Worm (Caenorhabditis elegans) whole organism, young adult: ENCODE results near the gene W04G3.10.
A peak's percentile ranks its signal among the peaks of the same experiment; 100 is the strongest.

Experiments
- B0035.1 ChIP-seq: sonication (generic microtip); optimal IDR thresholded peaks from 2 replicates; lab custom pipeline; 2016; ENCODE audit warnings: missing genetic modification characterization, mild to moderate bottlenecking, missing compliant biosample characterization, missing genotype, missing genetic modification reagents
- B0336.3 ChIP-seq: fragments of 200-800 bp; sonication (Bioruptor generic); IDR thresholded peaks from 2 replicates; pipeline ENCODE4 v1.3.6; 2022; ENCODE audit warnings: missing genetic modification characterization, missing compliant biosample characterization
- C17E4.6 ChIP-seq: fragments of 200-800 bp; sonication (Bioruptor generic); IDR thresholded peaks from 2 replicates; pipeline ENCODE4 v1.3.6; 2022; ENCODE audit warnings: missing genetic modification reagents, missing genetic modification characterization, missing compliant biosample characterization
- Y56A3A.18 ChIP-seq: fragments of 200-800 bp; sonication (Bioruptor generic); IDR thresholded peaks from 2 replicates; pipeline ENCODE4 v1.3.6; 2022; ENCODE audit warnings: missing genetic modification reagents, missing genetic modification characterization, missing compliant biosample characterization
- Y67H2A.10 ChIP-seq: fragments of 200-800 bp; sonication (Bioruptor generic); conservative IDR thresholded peaks from 2 replicates; pipeline ENCODE4 v1.3.6; 2022; ENCODE audit warnings: missing genetic modification reagents, missing genetic modification characterization, missing compliant biosample characterization
- Y79H2A.3 ChIP-seq: fragments of 200-800 bp; sonication (Bioruptor generic); conservative IDR thresholded peaks from 2 replicates; pipeline ENCODE4 v1.3.6; 2022; ENCODE audit warnings: missing genetic modification reagents, missing genetic modification characterization, missing compliant biosample characterization
- ZK185.1 ChIP-seq: sonication (generic microtip); optimal IDR thresholded peaks from 2 replicates; lab custom pipeline; 2016; ENCODE audit warnings: mild to moderate bottlenecking, missing genetic modification characterization, missing compliant biosample characterization; ENCODE audit not compliant: poor library complexity, severe bottlenecking
- ama-1 ChIP-seq, 3 experiments: fragments of 150-350 bp in 1 of 3; sonication (generic microtip) in 2 of 3; optimal IDR thresholded peaks; 2 replicates each; lab custom pipeline; 2014 to 2018; ENCODE audit warnings: missing biosample characterization in 2 of 3, missing genetic modification characterization in 2 of 3, missing genetic modification reagents in 2 of 3
- aptf-2 ChIP-seq: fragments of 200-800 bp; sonication (Bioruptor generic); conservative IDR thresholded peaks from 2 replicates; pipeline ENCODE4 v1.3.6; 2022; ENCODE audit warnings: missing genetic modification reagents, missing genetic modification characterization, missing compliant biosample characterization
- atf-7 ChIP-seq: sonication (generic microtip); optimal IDR thresholded peaks from 2 replicates; lab custom pipeline; 2017; ENCODE audit warnings: mild to moderate bottlenecking, missing genetic modification characterization, missing compliant biosample characterization
- attf-3 ChIP-seq: fragments of 200-800 bp; sonication (Bioruptor generic); conservative IDR thresholded peaks from 2 replicates; pipeline ENCODE4 v1.3.6; 2022; ENCODE audit warnings: missing genetic modification reagents, missing genetic modification characterization, missing compliant biosample characterization
- attf-6 ChIP-seq: fragments of 200-800 bp; sonication (Bioruptor generic); IDR thresholded peaks from 2 replicates; pipeline ENCODE4 v1.3.6; 2022; ENCODE audit warnings: missing genetic modification reagents, missing genetic modification characterization, missing compliant biosample characterization
- cebp-1 ChIP-seq, 2 experiments: fragments of 200-800 bp in 1 of 2; sonication (Bioruptor generic) in 1 of 2; sonication (generic microtip) in 1 of 2; IDR thresholded peaks in 1 of 2; optimal IDR thresholded peaks in 1 of 2; 2 replicates each; pipeline versions ENCODE4 v1.3.6 to Lab custom; 2017 to 2022; ENCODE audit warnings: missing compliant biosample characterization in 2 of 2, missing genetic modification characterization in 2 of 2, mild to moderate bottlenecking in 1 of 2, missing genetic modification reagents in 1 of 2, moderate library complexity in 1 of 2
- ceh-27 ChIP-seq: fragments of 200-800 bp; sonication (Bioruptor generic); optimal IDR thresholded peaks from 2 replicates; lab custom pipeline; 2018; ENCODE audit warnings: mild to moderate bottlenecking, missing genetic modification characterization, moderate library complexity, missing compliant biosample characterization
- ceh-40 ChIP-seq: fragments of 200-800 bp; sonication (Bioruptor generic); IDR thresholded peaks from 2 replicates; pipeline ENCODE4 v1.3.6; 2022; ENCODE audit warnings: missing genetic modification characterization, missing compliant biosample characterization
- ceh-91 ChIP-seq: fragments of 200-800 bp; sonication (Bioruptor generic); IDR thresholded peaks from 2 replicates; pipeline ENCODE4 v1.3.6; 2022; ENCODE audit warnings: missing genetic modification reagents, missing genetic modification characterization, missing compliant biosample characterization
- die-1 ChIP-seq: sonication (generic microtip); optimal IDR thresholded peaks from 2 replicates; lab custom pipeline; 2016; ENCODE audit warnings: missing genotype, mild to moderate bottlenecking, missing genetic modification characterization, missing compliant biosample characterization
- egl-18 ChIP-seq: fragments of 200-800 bp; sonication (Bioruptor generic); IDR thresholded peaks from 2 replicates; pipeline ENCODE4 v1.3.6; 2022; ENCODE audit warnings: missing genetic modification reagents, missing genetic modification characterization, missing compliant biosample characterization
- hlh-12 ChIP-seq: sonication (generic microtip); optimal IDR thresholded peaks from 2 replicates; lab custom pipeline; 2016; ENCODE audit warnings: missing genetic modification characterization, missing compliant biosample characterization
- hmg-20 ChIP-seq: fragments of 200-800 bp; sonication (Bioruptor generic); IDR thresholded peaks from 2 replicates; pipeline ENCODE4 v1.3.6; 2022; ENCODE audit warnings: missing genetic modification reagents, missing genetic modification characterization, missing compliant biosample characterization
- mcd-1 ChIP-seq: fragments of 200-800 bp; sonication (Bioruptor generic); IDR thresholded peaks from 2 replicates; pipeline ENCODE4 v1.3.6; 2022; ENCODE audit warnings: missing genetic modification reagents, missing genetic modification characterization, missing compliant biosample characterization
- nfya-1 ChIP-seq: sonication (generic microtip); optimal IDR thresholded peaks from 2 replicates; lab custom pipeline; 2017; ENCODE audit warnings: antibody characterized with exemption, missing compliant biosample characterization, missing genetic modification characterization, borderline replicate concordance; ENCODE audit not compliant: insufficient read depth
- nfya-2 ChIP-seq: fragments of 200-800 bp; sonication (Bioruptor generic); IDR thresholded peaks from 2 replicates; pipeline ENCODE4 v1.3.6; 2022; ENCODE audit warnings: missing genetic modification reagents, missing genetic modification characterization, missing compliant biosample characterization
- nfyb-1 ChIP-seq: fragments of 200-800 bp; sonication (Bioruptor generic); IDR thresholded peaks from 2 replicates; pipeline ENCODE4 v1.3.6; 2022; ENCODE audit warnings: missing genetic modification reagents, missing genetic modification characterization, missing compliant biosample characterization
- nhr-179 ChIP-seq: sonication (generic microtip); optimal IDR thresholded peaks from 2 replicates; lab custom pipeline; 2016; ENCODE audit warnings: mild to moderate bottlenecking, missing genetic modification characterization, missing compliant biosample characterization
- nhr-80 ChIP-seq: sonication (generic microtip); optimal IDR thresholded peaks from 2 replicates; lab custom pipeline; 2016; ENCODE audit warnings: missing genetic modification characterization, missing compliant biosample characterization
- pbrm-1 ChIP-seq: fragments of 200-800 bp; sonication (Bioruptor generic); IDR thresholded peaks from 2 replicates; pipeline ENCODE4 v1.3.6; 2022; ENCODE audit warnings: missing genetic modification reagents, missing genetic modification characterization, missing compliant biosample characterization
- repo-1 ChIP-seq: sonication (generic microtip); optimal IDR thresholded peaks from 2 replicates; lab custom pipeline; 2017; ENCODE audit warnings: mild to moderate bottlenecking, missing genetic modification characterization, missing compliant biosample characterization
- snpc-1.1 ChIP-seq: sonication (generic microtip); optimal IDR thresholded peaks from 2 replicates; lab custom pipeline; 2017; ENCODE audit warnings: missing genetic modification characterization, mild to moderate bottlenecking, missing compliant biosample characterization, antibody characterized with exemption, moderate library complexity, missing genotype, missing genetic modification reagents; ENCODE audit not compliant: insufficient read depth
- snpc-1.3 ChIP-seq: sonication (generic microtip); optimal IDR thresholded peaks from 2 replicates; lab custom pipeline; 2017; ENCODE audit warnings: missing genetic modification characterization, mild to moderate bottlenecking, missing compliant biosample characterization, antibody characterized with exemption, moderate library complexity, missing genotype, missing genetic modification reagents; ENCODE audit not compliant: insufficient read depth
- snpc-4 ChIP-seq, 5 experiments: fragments of 150-350 bp in 1 of 5; sonication (generic microtip) in 4 of 5; optimal IDR thresholded peaks; 2 replicates each; lab custom pipeline; 2014 to 2018; ENCODE audit warnings: missing genetic modification characterization in 5 of 5, missing biosample characterization in 3 of 5, antibody characterized with exemption in 2 of 5, mild to moderate bottlenecking in 2 of 5, missing compliant biosample characterization in 2 of 5, missing genotype in 2 of 5, moderate library complexity in 2 of 5, missing genetic modification reagents in 1 of 5
- tbp1 ChIP-seq: fragments of 200-800 bp; sonication (Bioruptor generic); optimal IDR thresholded peaks from 2 replicates; lab custom pipeline; 2018; ENCODE audit warnings: mild to moderate bottlenecking, missing genetic modification characterization, missing compliant biosample characterization
- tbx-9 ChIP-seq: sonication (generic microtip); optimal IDR thresholded peaks from 2 replicates; lab custom pipeline; 2016; ENCODE audit warnings: borderline replicate concordance, missing genetic modification characterization, inconsistent platforms, missing compliant biosample characterization
- zim-3 ChIP-seq: sonication (generic microtip); optimal IDR thresholded peaks from 2 replicates; lab custom pipeline; 2017; ENCODE audit warnings: mild to moderate bottlenecking, missing genetic modification characterization, moderate library complexity, missing compliant biosample characterization
- ztf-28 ChIP-seq: fragments of 200-800 bp; sonication (Bioruptor generic); IDR thresholded peaks from 2 replicates; pipeline ENCODE4 v1.3.6; 2022; ENCODE audit warnings: missing genetic modification reagents, missing genetic modification characterization, missing compliant biosample characterization
- ztf-3 ChIP-seq: fragments of 200-800 bp; sonication (Bioruptor generic); optimal IDR thresholded peaks from 2 replicates; lab custom pipeline; 2018; ENCODE audit warnings: mild to moderate bottlenecking, missing genetic modification characterization, missing compliant biosample characterization

The W04G3.10 gene

DNA sequence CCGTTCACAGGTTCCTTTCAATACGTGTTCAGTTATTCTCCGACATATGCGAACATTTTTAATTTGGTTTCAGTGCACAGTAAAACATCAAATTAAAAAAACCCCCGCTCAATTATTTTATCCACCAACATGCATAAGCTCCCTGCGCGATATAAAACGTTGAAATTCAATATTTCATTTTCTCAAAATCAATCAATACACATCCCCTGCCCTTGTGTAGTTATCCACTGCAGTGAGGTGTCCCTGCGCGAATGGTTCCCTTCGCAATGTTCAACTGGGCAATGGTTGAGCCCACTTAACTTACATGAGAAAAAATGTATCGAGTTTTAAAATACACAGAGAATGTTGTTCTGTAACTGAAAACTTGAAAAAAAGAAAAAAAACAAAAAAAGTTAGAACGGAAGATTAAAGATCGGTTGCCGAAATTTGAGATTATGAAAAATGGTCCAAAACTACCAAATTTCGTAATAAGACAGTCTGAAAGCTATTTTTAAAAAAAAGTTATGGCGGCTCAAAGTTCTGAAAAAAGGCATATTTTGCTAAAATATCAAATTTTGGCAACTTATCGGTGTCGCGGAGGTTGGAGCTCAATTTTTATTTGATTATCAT is 16.0 kb upstream of the W04G3.10 start (continued):
- TF ChIP-seq die-1 (tag; lab: Kevin White, UChicago) (peak; percentile 74), nfya-2 (no peak), B0336.3 (GFP tag; lab: Robert Waterston, UW) (peak; percentile 100), attf-3 (GFP tag; lab: Robert Waterston, UW) (peak; percentile 61), hmg-20 (GFP tag; lab: Robert Waterston, UW) (peak; percentile 97), ztf-28 (GFP tag; lab: Robert Waterston, UW) (peak; percentile 59; the same call in 1 of the 2 replicates), Y67H2A.10 (GFP tag; lab: Robert Waterston, UW) (0 out of 2 replicates have a peak, but pooled peaks have one; percentile 20), ama-1 (optimal IDR thresholded peaks at IDR 0.05; lab: Kevin White, UChicago) (no peak), ama-1 (GFP tag; optimal IDR thresholded peaks at IDR 0.05; lab: Kevin White, UChicago) (peak in 1 of 2 experiments; percentile 93), ztf-3 (peak; percentile 98), ZK185.1 (peak; percentile 99), C17E4.6 (peak; percentile 91), nfyb-1 (GFP tag; lab: Robert Waterston, UW) (peak; percentile 99), attf-6 (GFP tag; lab: Robert Waterston, UW) (0 out of 2 replicates have a peak, but pooled peaks have one; percentile 13), snpc-1.3 (tag; lab: Kevin White, UChicago) (peak; percentile 35), mcd-1 (peak; percentile 93), snpc-4 (GFP tag; optimal IDR thresholded peaks at IDR 0.05; lab: Kevin White, UChicago) (peak; percentile 36), snpc-4 (tag; optimal IDR thresholded peaks at IDR 0.05; lab: Kevin White, UChicago) (peak; percentile 72 to 91 (median 86)), repo-1 (tag; lab: Kevin White, UChicago) (peak; percentile 100), ceh-40 (GFP tag; lab: Robert Waterston, UW) (peak; percentile 91), ceh-91 (GFP tag; lab: Robert Waterston, UW) (peak; percentile 28; the same call in 1 of the 2 replicates), tbp1 (GFP tag; lab: Kevin White, UChicago) (peak; percentile 82), cebp-1 (GFP tag; IDR thresholded peaks at IDR 0.05; lab: Robert Waterston, UW) (peak; percentile 80), cebp-1 (tag; optimal IDR thresholded peaks at IDR 0.05; lab: Kevin White, UChicago) (peak; percentile 98), hlh-12 (peak; percentile 70), tbx-9 (tag; lab: Kevin White, UChicago) (peak; percentile 55), aptf-2 (GFP tag; lab: Robert Waterston, UW) (0 out of 2 replicates have a peak, but pooled peaks have one; percentile 48), ceh-27 (peak; percentile 100), egl-18 (GFP tag; lab: Robert Waterston, UW) (peak; percentile 98), snpc-1.1 (tag; lab: Kevin White, UChicago) (no peak), zim-3 (tag; lab: Kevin White, UChicago) (peak; percentile 95), nfya-1 (tag; lab: Kevin White, UChicago) (no peak)

DNA sequence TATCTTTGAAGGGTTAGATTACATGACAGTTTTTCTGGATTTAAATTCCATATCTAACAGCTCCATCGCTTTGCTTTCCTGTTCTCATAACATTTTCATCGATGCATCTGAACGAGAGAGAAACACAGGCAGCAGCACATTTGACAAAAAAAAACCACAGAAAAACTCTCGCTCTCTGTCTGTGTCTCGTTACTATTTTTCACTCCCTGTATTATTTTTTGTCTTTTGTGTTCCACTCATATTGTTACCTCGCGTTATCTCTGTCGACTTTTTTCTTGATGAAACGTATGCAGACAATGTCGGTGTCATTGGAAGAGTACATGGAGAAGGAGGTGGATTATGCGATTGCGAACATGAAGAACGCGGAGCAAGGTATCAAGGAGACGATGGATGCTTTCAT is 10.9 kb upstream of the W04G3.10 start, which contains the start of gene W04G3.11:
W04G3.11 (plus strand) TSS at position 244 of the 400 bp plus-strand sequence.
- peak; percentile 58 for TF ChIP-seq nhr-80 (tag; lab: Kevin White, UChicago)
- TF ChIP-seq B0035.1 (tag; lab: Kevin White, UChicago): no peak

DNA sequence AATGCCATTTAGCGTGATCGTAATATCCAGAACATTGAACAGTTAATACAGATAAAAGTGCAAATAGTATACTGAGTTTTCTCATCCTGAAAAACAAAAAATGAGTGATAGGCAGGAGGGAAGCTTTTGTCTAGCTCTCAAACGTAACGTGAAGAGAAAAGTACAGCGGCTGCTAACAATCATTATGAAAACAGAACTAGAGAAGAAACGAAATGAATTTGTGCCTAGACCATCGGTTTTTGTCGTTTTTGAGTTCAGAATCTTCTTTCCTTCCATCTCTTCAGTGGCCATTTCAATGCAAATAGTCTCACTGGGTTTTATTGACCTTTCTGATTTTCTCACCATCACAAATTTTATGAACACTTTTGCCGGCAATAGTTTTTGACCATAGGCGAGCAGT is 7.1 kb upstream of the W04G3.10 start, which contains the start of gene W04G3.7:
W04G3.7 (minus strand) TSS at position 101 of the 400 bp plus-strand sequence.
- no peak for TF ChIP-seq atf-7 (tag; lab: Kevin White, UChicago)
- TF ChIP-seq mcd-1: no peak
- TF ChIP-seq pbrm-1 (GFP tag; lab: Robert Waterston, UW): no peak
- TF ChIP-seq nhr-179 (tag; lab: Kevin White, UChicago): no peak
- no peak for TF ChIP-seq Y79H2A.3 (GFP tag; lab: Robert Waterston, UW)
- no peak for TF ChIP-seq Y56A3A.18 (GFP tag; lab: Robert Waterston, UW)
